Worm (Caenorhabditis elegans): ENCODE data around the gene T11G6.2.

DNA sequence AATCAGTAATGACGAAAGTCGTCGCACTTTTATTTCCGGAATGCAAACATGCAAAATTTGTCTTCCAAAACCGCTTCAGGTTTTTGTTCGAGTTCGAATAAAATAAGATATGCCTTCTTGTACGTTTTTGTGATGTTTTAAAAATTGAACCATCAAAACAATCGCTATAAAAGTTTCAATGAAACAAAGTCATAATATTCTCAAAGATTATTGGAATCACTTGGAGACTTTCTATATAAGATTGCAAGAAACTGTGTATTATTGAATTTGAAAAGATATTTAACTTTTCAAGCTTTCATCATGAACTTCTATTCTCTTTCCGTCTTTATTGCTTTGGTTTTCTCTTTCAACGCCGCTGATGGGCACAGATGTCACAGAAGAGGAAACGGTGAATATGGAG, 18.5 kb upstream of the T11G6.2 start, which contains the start of gene fipr-14:
- no peak for TF ChIP-seq nhr-77 (tag; optimal IDR thresholded peaks at IDR 0.05)
- TF ChIP-seq fkh-10 (GFP tag; optimal IDR thresholded peaks at IDR 0.05): no peak
- TF ChIP-seq unc-62 (GFP tag; optimal IDR thresholded peaks at IDR 0.05): no peak
